Worm (Caenorhabditis elegans) whole organism, young adult: ENCODE measurements around the gene Y42H9B.3.
"Not testable (repeated sequence)": the region's sequence is repeated elsewhere in the genome, so short reads cannot be mapped to it uniquely, and the experiment has no call there.

ENCODE experiments used
- B0019.2 ChIP-seq: fragments of 200-800 bp; sonication (Bioruptor generic); conservative IDR thresholded peaks from 2 replicates; pipeline ENCODE4 v1.3.6; 2022; ENCODE audit warnings: missing genetic modification reagents, missing genetic modification characterization, missing compliant biosample characterization
- B0035.1 ChIP-seq: sonication (generic microtip); optimal IDR thresholded peaks from 2 replicates; lab custom pipeline; 2016; ENCODE audit warnings: missing genetic modification characterization, mild to moderate bottlenecking, missing compliant biosample characterization, missing genotype, missing genetic modification reagents
- B0336.3 ChIP-seq: fragments of 200-800 bp; sonication (Bioruptor generic); IDR thresholded peaks from 2 replicates; pipeline ENCODE4 v1.3.6; 2022; ENCODE audit warnings: missing genetic modification characterization, missing compliant biosample characterization
- D2030.7 ChIP-seq: fragments of 200-800 bp; sonication (Bioruptor generic); IDR thresholded peaks from 2 replicates; pipeline ENCODE4 v1.3.6; 2022; ENCODE audit warnings: missing genetic modification reagents, missing genetic modification characterization, missing compliant biosample characterization
- F33H1.4 ChIP-seq: fragments of 200-800 bp; sonication (Bioruptor generic); IDR thresholded peaks from 2 replicates; pipeline ENCODE4 v1.3.6; 2022; ENCODE audit warnings: missing genetic modification reagents, missing genetic modification characterization, missing compliant biosample characterization
- F57C9.4 ChIP-seq: sonication (generic microtip); optimal IDR thresholded peaks from 2 replicates; lab custom pipeline; 2017; ENCODE audit warnings: mild to moderate bottlenecking, missing genetic modification characterization, missing compliant biosample characterization
- K12H6.12 ChIP-seq: fragments of 200-800 bp; sonication (Bioruptor generic); optimal IDR thresholded peaks from 2 replicates; lab custom pipeline; 2018; ENCODE audit warnings: mild to moderate bottlenecking, missing genetic modification characterization, missing compliant biosample characterization
- T26A5.8 ChIP-seq: sonication (generic microtip); optimal IDR thresholded peaks from 2 replicates; lab custom pipeline; 2016; ENCODE audit warnings: missing genetic modification characterization, missing compliant biosample characterization
- Y56A3A.18 ChIP-seq: fragments of 200-800 bp; sonication (Bioruptor generic); IDR thresholded peaks from 2 replicates; pipeline ENCODE4 v1.3.6; 2022; ENCODE audit warnings: missing genetic modification reagents, missing genetic modification characterization, missing compliant biosample characterization
- Y95B8A.8 ChIP-seq: fragments of 200-800 bp; sonication (Bioruptor generic); IDR thresholded peaks from 2 replicates; pipeline ENCODE4 v1.3.6; 2022; ENCODE audit warnings: missing genetic modification reagents, missing genetic modification characterization, missing compliant biosample characterization
- ZK185.1 ChIP-seq: sonication (generic microtip); optimal IDR thresholded peaks from 2 replicates; lab custom pipeline; 2016; ENCODE audit warnings: mild to moderate bottlenecking, missing genetic modification characterization, missing compliant biosample characterization; ENCODE audit not compliant: poor library complexity, severe bottlenecking
- aptf-2 ChIP-seq: fragments of 200-800 bp; sonication (Bioruptor generic); conservative IDR thresholded peaks from 2 replicates; pipeline ENCODE4 v1.3.6; 2022; ENCODE audit warnings: missing genetic modification reagents, missing genetic modification characterization, missing compliant biosample characterization
- athp-1 ChIP-seq: sonication (generic microtip); optimal IDR thresholded peaks from 2 replicates; lab custom pipeline; 2017; ENCODE audit warnings: mild to moderate bottlenecking, missing genetic modification characterization, missing compliant biosample characterization
- attf-3 ChIP-seq: fragments of 200-800 bp; sonication (Bioruptor generic); conservative IDR thresholded peaks from 2 replicates; pipeline ENCODE4 v1.3.6; 2022; ENCODE audit warnings: missing genetic modification reagents, missing genetic modification characterization, missing compliant biosample characterization
- attf-6 ChIP-seq: fragments of 200-800 bp; sonication (Bioruptor generic); IDR thresholded peaks from 2 replicates; pipeline ENCODE4 v1.3.6; 2022; ENCODE audit warnings: missing genetic modification reagents, missing genetic modification characterization, missing compliant biosample characterization
- ccch-3 ChIP-seq: fragments of 200-800 bp; sonication (Bioruptor generic); optimal IDR thresholded peaks from 2 replicates; lab custom pipeline; 2018; ENCODE audit warnings: mild to moderate bottlenecking, missing genetic modification characterization, missing compliant biosample characterization
- ceh-100 ChIP-seq: fragments of 200-800 bp; sonication (Bioruptor generic); IDR thresholded peaks from 2 replicates; pipeline ENCODE4 v1.3.6; 2022; ENCODE audit warnings: missing genetic modification reagents, missing genetic modification characterization, missing compliant biosample characterization
- chd-7 ChIP-seq: sonication (generic microtip); optimal IDR thresholded peaks from 2 replicates; lab custom pipeline; 2016; ENCODE audit warnings: mild to moderate bottlenecking, missing genetic modification characterization, moderate library complexity, missing compliant biosample characterization
- die-1 ChIP-seq: sonication (generic microtip); optimal IDR thresholded peaks from 2 replicates; lab custom pipeline; 2016; ENCODE audit warnings: missing genotype, mild to moderate bottlenecking, missing genetic modification characterization, missing compliant biosample characterization
- egrh-3 ChIP-seq: fragments of 200-800 bp; sonication (Bioruptor generic); IDR thresholded peaks from 2 replicates; pipeline ENCODE4 v1.3.6; 2022; ENCODE audit warnings: missing genetic modification reagents, missing genetic modification characterization, missing compliant biosample characterization
- ekl-4 ChIP-seq: fragments of 200-800 bp; sonication (Bioruptor generic); IDR thresholded peaks from 2 replicates; pipeline ENCODE4 v1.3.6; 2022; ENCODE audit warnings: missing genetic modification reagents, missing genetic modification characterization, missing compliant biosample characterization
- him-1 ChIP-seq: sonication (generic microtip); optimal IDR thresholded peaks from 2 replicates; lab custom pipeline; 2016; ENCODE audit warnings: missing genotype, missing genetic modification reagents, missing genetic modification characterization, missing compliant biosample characterization
- hmg-1.2 ChIP-seq: fragments of 200-800 bp; sonication (Bioruptor generic); IDR thresholded peaks from 2 replicates; pipeline ENCODE4 v1.3.6; 2022; ENCODE audit warnings: missing genetic modification reagents, missing genetic modification characterization, missing compliant biosample characterization
- hrde-1 ChIP-seq: sonication (generic microtip); optimal IDR thresholded peaks from 2 replicates; lab custom pipeline; 2016; ENCODE audit warnings: missing genetic modification characterization, mild to moderate bottlenecking, missing compliant biosample characterization, moderate library complexity, missing genotype, missing genetic modification reagents, borderline replicate concordance
- hsf-1 ChIP-seq: fragments of 200-800 bp; sonication (Bioruptor generic); IDR thresholded peaks from 2 replicates; pipeline ENCODE4 v1.3.6; 2022; ENCODE audit warnings: missing genetic modification reagents, missing genetic modification characterization, missing compliant biosample characterization
- let-607 ChIP-seq, 2 experiments: fragments of 200-800 bp in 1 of 2; sonication (Bioruptor generic) in 1 of 2; sonication (generic microtip) in 1 of 2; optimal IDR thresholded peaks; 2 replicates each; lab custom pipeline; 2016 to 2018; ENCODE audit warnings: mild to moderate bottlenecking in 2 of 2, missing compliant biosample characterization in 2 of 2, missing genetic modification characterization in 2 of 2, moderate library complexity in 2 of 2, missing genotype in 1 of 2
- lin-54 ChIP-seq: fragments of 200-800 bp; sonication (Bioruptor generic); optimal IDR thresholded peaks from 2 replicates; lab custom pipeline; 2018; ENCODE audit warnings: mild to moderate bottlenecking, missing genetic modification characterization, missing compliant biosample characterization
- lir-1 ChIP-seq: fragments of 200-800 bp; sonication (Bioruptor generic); conservative IDR thresholded peaks from 2 replicates; pipeline ENCODE4 v1.3.6; 2022; ENCODE audit warnings: missing genetic modification reagents, missing genetic modification characterization, missing compliant biosample characterization
- lsl-1 ChIP-seq: fragments of 200-800 bp; sonication (Bioruptor generic); optimal IDR thresholded peaks from 2 replicates; lab custom pipeline; 2018; ENCODE audit warnings: mild to moderate bottlenecking, missing genetic modification characterization, moderate library complexity, missing compliant biosample characterization
- madf-6 ChIP-seq: fragments of 200-800 bp; sonication (Bioruptor generic); IDR thresholded peaks from 2 replicates; pipeline ENCODE4 v1.3.6; 2022; ENCODE audit warnings: missing genetic modification reagents, missing genetic modification characterization, missing compliant biosample characterization
- madf-8 ChIP-seq: fragments of 200-800 bp; sonication (Bioruptor generic); conservative IDR thresholded peaks from 2 replicates; pipeline ENCODE4 v1.3.6; 2022; ENCODE audit warnings: missing genetic modification reagents, missing genetic modification characterization, missing compliant biosample characterization
- mcd-1 ChIP-seq: fragments of 200-800 bp; sonication (Bioruptor generic); IDR thresholded peaks from 2 replicates; pipeline ENCODE4 v1.3.6; 2022; ENCODE audit warnings: missing genetic modification reagents, missing genetic modification characterization, missing compliant biosample characterization
- nfyb-1 ChIP-seq: fragments of 200-800 bp; sonication (Bioruptor generic); IDR thresholded peaks from 2 replicates; pipeline ENCODE4 v1.3.6; 2022; ENCODE audit warnings: missing genetic modification reagents, missing genetic modification characterization, missing compliant biosample characterization
- rec-8 ChIP-seq, 2 experiments: sonication (generic microtip); optimal IDR thresholded peaks; 2 replicates each; lab custom pipeline; 2016; ENCODE audit warnings: mild to moderate bottlenecking in 2 of 2, missing genetic modification characterization in 2 of 2, missing genetic modification reagents in 2 of 2, missing genotype in 2 of 2, missing biosample characterization in 1 of 2, missing compliant biosample characterization in 1 of 2, moderate library complexity in 1 of 2
- snpc-4 ChIP-seq, 5 experiments: fragments of 150-350 bp in 1 of 5; sonication (generic microtip) in 4 of 5; optimal IDR thresholded peaks; 2 replicates each; lab custom pipeline; 2014 to 2018; ENCODE audit warnings: missing genetic modification characterization in 5 of 5, missing biosample characterization in 3 of 5, antibody characterized with exemption in 2 of 5, mild to moderate bottlenecking in 2 of 5, missing compliant biosample characterization in 2 of 5, missing genotype in 2 of 5, moderate library complexity in 2 of 5, missing genetic modification reagents in 1 of 5
- unc-130 ChIP-seq: sonication (generic microtip); optimal IDR thresholded peaks from 2 replicates; lab custom pipeline; 2016; ENCODE audit warnings: missing genetic modification reagents, missing genetic modification characterization, missing compliant biosample characterization
- zfh-2 ChIP-seq: fragments of 200-800 bp; sonication (Bioruptor generic); conservative IDR thresholded peaks from 2 replicates; pipeline ENCODE4 v1.3.6; 2022; ENCODE audit warnings: missing genetic modification reagents, missing genetic modification characterization, missing compliant biosample characterization
- ztf-18 ChIP-seq: sonication (generic microtip); optimal IDR thresholded peaks from 2 replicates; lab custom pipeline; 2016; ENCODE audit warnings: missing genotype, mild to moderate bottlenecking, missing genetic modification characterization, missing compliant biosample characterization
- ztf-28 ChIP-seq: fragments of 200-800 bp; sonication (Bioruptor generic); IDR thresholded peaks from 2 replicates; pipeline ENCODE4 v1.3.6; 2022; ENCODE audit warnings: missing genetic modification reagents, missing genetic modification characterization, missing compliant biosample characterization

Y42H9B.3 gene

DNA sequence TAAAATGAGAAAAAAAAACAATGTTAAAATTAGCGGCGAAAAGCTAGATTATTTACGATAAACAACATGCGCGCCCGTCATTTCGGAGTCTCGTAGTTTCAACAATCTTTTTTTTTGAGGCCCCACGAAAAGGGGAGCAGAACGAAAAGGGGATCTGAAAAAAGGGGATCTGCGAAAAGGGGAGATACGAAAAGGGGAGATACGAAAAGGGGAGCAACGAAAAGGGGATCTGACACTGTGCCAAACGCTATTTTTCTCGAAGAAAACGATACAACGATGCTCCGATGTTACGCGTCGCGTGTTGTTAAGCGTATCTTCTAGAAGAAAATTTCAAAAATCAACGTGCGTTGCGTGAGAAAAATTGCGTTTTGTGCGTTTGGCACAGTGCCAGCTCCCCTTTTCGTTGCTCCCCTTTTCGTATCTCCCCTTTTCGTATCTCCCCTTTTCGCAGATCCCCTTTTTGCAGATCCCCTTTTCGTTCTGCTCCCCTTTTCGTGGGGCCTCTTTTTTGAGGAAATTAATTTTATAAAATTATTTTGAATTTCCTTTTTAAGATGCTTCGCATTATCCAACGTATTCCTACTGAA lies 3.6 kb upstream of the Y42H9B.3 start, which contains the start of gene C26B2.7 (continued):
- peak in 1 of 2 experiments; percentile 34 for TF ChIP-seq rec-8 (tag; optimal IDR thresholded peaks at IDR 0.05; lab: Kevin White, UChicago)
- TF ChIP-seq F33H1.4 (GFP tag; lab: Robert Waterston, UW) = peak; percentile 60
- TF ChIP-seq chd-7 = peak; percentile 37
- peak; percentile 85 for TF ChIP-seq Y95B8A.8 (GFP tag; lab: Robert Waterston, UW)
- peak; percentile 59 for TF ChIP-seq lsl-1
- not testable (repeated sequence) for TF ChIP-seq snpc-4 (GFP tag; optimal IDR thresholded peaks at IDR 0.05; lab: Kevin White, UChicago)
- TF ChIP-seq snpc-4 (tag; optimal IDR thresholded peaks at IDR 0.05; lab: Kevin White, UChicago) = peak in 3 of 4 experiments; percentile 11 to 59 (median 16)
- TF ChIP-seq hrde-1 (tag; lab: Kevin White, UChicago) = peak; percentile 9
- TF ChIP-seq lir-1 = peak; percentile 77
- peak; percentile 66 for TF ChIP-seq madf-6 (GFP tag; lab: Robert Waterston, UW)
- TF ChIP-seq aptf-2 (GFP tag; lab: Robert Waterston, UW) = peak; percentile 87
- TF ChIP-seq hsf-1 (GFP tag; lab: Robert Waterston, UW) = peak; percentile 77
- TF ChIP-seq hmg-1.2 = peak; percentile 55; the same call in 1 of the 2 replicates
- 0 out of 2 replicates have a peak, but pooled peaks have one; percentile 14 for TF ChIP-seq attf-6 (GFP tag; lab: Robert Waterston, UW)
- TF ChIP-seq lin-54 = peak; percentile 69
- TF ChIP-seq Y56A3A.18 (GFP tag; lab: Robert Waterston, UW) = peak; percentile 57; the same call in 1 of the 2 replicates
- TF ChIP-seq K12H6.12 = peak; percentile 60
- TF ChIP-seq unc-130 = peak; percentile 61
- TF ChIP-seq egrh-3 = peak; percentile 81
- peak; percentile 54 for TF ChIP-seq die-1 (tag; lab: Kevin White, UChicago)
- TF ChIP-seq ZK185.1 (tag; lab: Kevin White, UChicago) = peak; percentile 78
- TF ChIP-seq ceh-100 (GFP tag; lab: Robert Waterston, UW) = peak; percentile 99
- peak; percentile 67; the same call in 1 of the 2 replicates for TF ChIP-seq nfyb-1 (GFP tag; lab: Robert Waterston, UW)
- peak; percentile 3 for TF ChIP-seq B0035.1 (tag; lab: Kevin White, UChicago)
- TF ChIP-seq attf-3 (GFP tag; lab: Robert Waterston, UW) = peak; percentile 99
- TF ChIP-seq zfh-2 = peak; percentile 39; the same call in 1 of the 2 replicates
- TF ChIP-seq ekl-4 (GFP tag; lab: Robert Waterston, UW) = peak; percentile 57
- peak; percentile 75 for TF ChIP-seq ztf-18 (tag; lab: Kevin White, UChicago)
- peak; percentile 59 for TF ChIP-seq ccch-3 (GFP tag; lab: Kevin White, UChicago)
- peak; percentile 63 for TF ChIP-seq madf-8 (GFP tag; lab: Robert Waterston, UW)
- TF ChIP-seq him-1 = peak; percentile 8
- peak; percentile 69 for TF ChIP-seq mcd-1 (GFP tag; lab: Robert Waterston, UW)
- TF ChIP-seq ztf-28 (GFP tag; lab: Robert Waterston, UW) = peak; percentile 97
- TF ChIP-seq athp-1 (tag; lab: Kevin White, UChicago) = peak; percentile 58

DNA sequence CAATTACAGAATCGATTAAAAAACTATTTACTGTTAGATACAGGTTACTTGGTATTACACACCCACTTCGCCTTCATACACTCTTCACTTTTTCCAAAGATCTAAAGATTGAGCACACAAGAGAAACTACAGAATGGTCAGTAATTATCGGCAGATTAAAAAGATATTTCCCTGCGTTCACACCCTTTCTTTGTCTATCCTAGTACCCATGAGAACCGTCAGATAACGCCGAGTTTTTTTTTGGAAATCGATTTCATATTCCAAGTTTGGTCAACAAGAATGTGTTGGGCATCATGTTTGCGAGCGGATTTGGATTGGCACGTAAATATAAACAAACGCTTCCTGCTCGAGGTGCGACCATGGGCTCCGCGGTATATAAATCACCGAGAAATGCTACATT lies 1.6 kb upstream of the Y42H9B.3 start, which contains the start of gene C26B2.8:
Gene C26B2.8, plus strand, starts transcription at position 301 of the 400 bp plus-strand sequence.
- TF ChIP-seq B0019.2 (GFP tag; lab: Robert Waterston, UW) (no peak), B0336.3 (no peak), ztf-28 (GFP tag; lab: Robert Waterston, UW) (no peak), T26A5.8 (tag; lab: Kevin White, UChicago) (no peak), let-607 (tag; optimal IDR thresholded peaks at IDR 0.05; lab: Kevin White, UChicago) (no peak), D2030.7 (GFP tag; lab: Robert Waterston, UW) (no peak), F57C9.4 (tag; lab: Kevin White, UChicago) (no peak)
